Fruit fly (Drosophila melanogaster) whole organism, embryonic: Measurements from ENCODE around the gene CG33337.

Source experiments
- Nf-YB ChIP-seq: fragments of 200-800 bp; sonication (Bioruptor generic); optimal IDR thresholded peaks from 3 replicates; lab custom pipeline; 2019; ENCODE audit warnings: missing biosample characterization, mild to moderate bottlenecking, missing genetic modification characterization, moderate library complexity
- psq ChIP-seq: fragments of 200-800 bp; sonication (Bioruptor generic); optimal IDR thresholded peaks from 2 replicates; lab custom pipeline; 2017; ENCODE audit warnings: missing biosample characterization, missing genetic modification characterization

DNA sequence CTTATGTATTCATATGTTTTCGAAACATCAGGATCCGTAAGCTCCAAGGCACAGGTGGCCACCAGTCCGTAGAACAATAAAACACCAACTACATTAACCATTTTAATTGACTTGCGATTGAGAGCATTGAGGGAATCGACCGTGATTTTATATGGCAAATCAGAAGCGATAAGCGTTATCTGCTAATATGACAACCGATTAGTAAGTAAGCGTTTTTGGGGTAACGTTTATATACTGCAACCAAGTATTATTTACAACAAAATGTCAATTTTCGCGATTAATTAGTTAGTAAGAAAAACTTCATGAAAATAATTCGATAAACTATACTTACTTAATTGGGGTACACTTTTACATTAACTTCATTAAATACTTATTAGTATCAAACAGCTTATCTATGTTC is 3.6 kb upstream of the CG33337 start, which contains the start of gene CG16723:
- TF ChIP-seq Nf-YB = no peak
- TF ChIP-seq psq (GFP tag; lab: Kevin White, UChicago) = no peak
